Fruit fly (Drosophila melanogaster) whole organism, embryonic: ENCODE data around the gene anox.
A peak's percentile ranks its signal among the peaks of the same experiment; 100 is the strongest.

ENCODE experiments used
- CG10565 ChIP-seq: fragments of 200-800 bp; sonication (Bioruptor generic); optimal IDR thresholded peaks from 3 replicates; lab custom pipeline; 2016; ENCODE audit warnings: missing biosample characterization, mild to moderate bottlenecking, missing genetic modification characterization
- CG10979 ChIP-seq: fragments of 200-800 bp; sonication (Bioruptor generic); optimal IDR thresholded peaks from 2 replicates; lab custom pipeline; 2018; ENCODE audit warnings: missing biosample characterization, mild to moderate bottlenecking, missing genetic modification characterization, moderate library complexity
- CG12104 ChIP-seq: fragments of 200-800 bp; sonication (Bioruptor generic); optimal IDR thresholded peaks from 3 replicates; lab custom pipeline; 2016; ENCODE audit warnings: missing biosample characterization, missing genetic modification characterization
- CG13424 ChIP-seq: fragments of 200-800 bp; sonication (Bioruptor generic); optimal IDR thresholded peaks from 2 replicates; lab custom pipeline; 2019; ENCODE audit warnings: missing biosample characterization, mild to moderate bottlenecking, missing genetic modification characterization, moderate library complexity
- CG13775 ChIP-seq: fragments of 200-800 bp; sonication (Bioruptor generic); optimal IDR thresholded peaks from 3 replicates; lab custom pipeline; 2017; ENCODE audit warnings: missing biosample characterization, mild to moderate bottlenecking, missing genetic modification characterization
- CG1647 ChIP-seq: fragments of 200-800 bp; sonication (Bioruptor generic); optimal IDR thresholded peaks from 3 replicates; lab custom pipeline; 2016; ENCODE audit warnings: missing biosample characterization, missing genetic modification characterization
- CG16813 ChIP-seq: fragments of 200-800 bp; sonication (Bioruptor generic); IDR thresholded peaks from 3 replicates; pipeline ENCODE4 v1.3.6; 2022; ENCODE audit warnings: missing biosample characterization, missing genetic modification characterization; ENCODE audit not compliant: partially characterized antibody
- CG17186 ChIP-seq: fragments of 200-800 bp; sonication (Bioruptor generic); optimal IDR thresholded peaks from 3 replicates; lab custom pipeline; 2017; ENCODE audit warnings: missing biosample characterization, missing genetic modification reagents, missing genetic modification characterization
- CG17359 ChIP-seq: fragments of 200-800 bp; sonication (Bioruptor generic); optimal IDR thresholded peaks from 3 replicates; lab custom pipeline; 2018; ENCODE audit warnings: missing biosample characterization, mild to moderate bottlenecking, missing genetic modification characterization, moderate library complexity
- CG17385 ChIP-seq: fragments of 200-800 bp; sonication (Bioruptor generic); optimal IDR thresholded peaks from 3 replicates; lab custom pipeline; 2018; ENCODE audit warnings: missing biosample characterization, mild to moderate bottlenecking, missing genetic modification characterization
- CG2202 ChIP-seq: fragments of 200-800 bp; sonication (Bioruptor generic); optimal IDR thresholded peaks from 2 replicates; lab custom pipeline; 2018; ENCODE audit warnings: missing biosample characterization, mild to moderate bottlenecking, missing genetic modification characterization
- CG4854 ChIP-seq: fragments of 200-800 bp; sonication (Bioruptor generic); optimal IDR thresholded peaks from 2 replicates; lab custom pipeline; 2016; ENCODE audit warnings: missing biosample characterization, missing genetic modification characterization, inconsistent platforms
- CG5245 ChIP-seq: fragments of 200-800 bp; sonication (Bioruptor generic); optimal IDR thresholded peaks from 3 replicates; lab custom pipeline; 2016; ENCODE audit warnings: missing biosample characterization, missing genetic modification characterization
- CG7357 ChIP-seq: fragments of 200-800 bp; sonication (Bioruptor generic); IDR thresholded peaks from 3 replicates; pipeline ENCODE4 v1.3.6; 2022; ENCODE audit warnings: missing biosample characterization, missing genetic modification characterization
- CG7928 ChIP-seq: fragments of 200-800 bp; sonication (Bioruptor generic); optimal IDR thresholded peaks from 2 replicates; lab custom pipeline; 2017; ENCODE audit warnings: missing biosample characterization, mild to moderate bottlenecking, missing genetic modification characterization
- CG8290 ChIP-seq, 3 experiments: fragments of 200-800 bp; sonication (Bioruptor generic); optimal IDR thresholded peaks; 2 replicates each; lab custom pipeline; 2016 to 2019; ENCODE audit warnings: missing biosample characterization in 3 of 3, missing genetic modification characterization in 3 of 3, mild to moderate bottlenecking in 2 of 3, moderate library complexity in 1 of 3
- CG9437 ChIP-seq: fragments of 200-800 bp; sonication (Bioruptor generic); optimal IDR thresholded peaks from 2 replicates; lab custom pipeline; 2018; ENCODE audit warnings: missing biosample characterization, mild to moderate bottlenecking, missing genetic modification characterization
- CG9727 ChIP-seq: fragments of 200-800 bp; sonication (Bioruptor generic); optimal IDR thresholded peaks from 3 replicates; lab custom pipeline; 2017; ENCODE audit warnings: missing biosample characterization, mild to moderate bottlenecking, missing genetic modification characterization
- CG9797 ChIP-seq: fragments of 200-800 bp; sonication (Bioruptor generic); optimal IDR thresholded peaks from 3 replicates; lab custom pipeline; 2018; ENCODE audit warnings: missing biosample characterization, mild to moderate bottlenecking, missing genetic modification characterization
- Dp ChIP-seq: fragments of 200-800 bp; sonication (Bioruptor generic); optimal IDR thresholded peaks from 2 replicates; lab custom pipeline; 2018; ENCODE audit warnings: missing biosample characterization, mild to moderate bottlenecking, missing genetic modification characterization, moderate library complexity
- Ets65A ChIP-seq: fragments of 200-800 bp; sonication (Bioruptor generic); peaks from one replicate; lab custom pipeline; 2016; ENCODE audit warnings: missing biosample characterization, missing genetic modification characterization
- Gug ChIP-seq: fragments of 200-800 bp; sonication (Bioruptor generic); IDR thresholded peaks from 4 replicates; pipeline ENCODE4 v1.3.6; 2022; ENCODE audit warnings: missing biosample characterization, missing genetic modification characterization
- Jarid2 ChIP-seq: fragments of 200-800 bp; sonication (Bioruptor generic); optimal IDR thresholded peaks from 3 replicates; lab custom pipeline; 2017; ENCODE audit warnings: mild to moderate bottlenecking, missing biosample characterization, missing genetic modification reagents, missing genetic modification characterization
- Lhr ChIP-seq: fragments of 200-800 bp; sonication (Bioruptor generic); optimal IDR thresholded peaks from 3 replicates; lab custom pipeline; 2017; ENCODE audit warnings: mild to moderate bottlenecking, missing biosample characterization, missing genetic modification reagents, missing genetic modification characterization
- MESR4 ChIP-seq: fragments of 200-800 bp; sonication (Bioruptor generic); optimal IDR thresholded peaks from 2 replicates; lab custom pipeline; 2018; ENCODE audit warnings: missing biosample characterization, mild to moderate bottlenecking, missing genetic modification characterization, moderate library complexity
- Nf-YC ChIP-seq: fragments of 200-800 bp; optimal IDR thresholded peaks from 3 replicates; lab custom pipeline; 2019; ENCODE audit warnings: missing biosample characterization, mild to moderate bottlenecking, missing genetic modification characterization, moderate library complexity
- Ravus ChIP-seq: fragments of 200-800 bp; sonication (Bioruptor generic); IDR thresholded peaks from 2 replicates; pipeline ENCODE4 v1.3.6; 2022; ENCODE audit warnings: missing biosample characterization, missing genetic modification characterization
- Scr ChIP-seq: fragments of 200-800 bp; sonication (Bioruptor generic); IDR thresholded peaks from 2 replicates; pipeline ENCODE4 v1.3.6; 2022; ENCODE audit warnings: missing biosample characterization, missing genetic modification characterization; ENCODE audit not compliant: partially characterized antibody
- Sry-δ ChIP-seq: fragments of 200-800 bp; sonication (Bioruptor generic); optimal IDR thresholded peaks from 2 replicates; lab custom pipeline; 2016; ENCODE audit warnings: missing biosample characterization, missing genetic modification characterization
- Ssrp ChIP-seq: fragments of 200-800 bp; sonication (Bioruptor generic); optimal IDR thresholded peaks from 2 replicates; lab custom pipeline; 2018; ENCODE audit warnings: missing biosample characterization, mild to moderate bottlenecking, missing genetic modification characterization, moderate library complexity
- Xbp1 ChIP-seq: fragments of 200-800 bp; sonication (Bioruptor generic); optimal IDR thresholded peaks from 3 replicates; lab custom pipeline; 2016; ENCODE audit warnings: missing biosample characterization, mild to moderate bottlenecking, missing genetic modification characterization
- ac ChIP-seq: fragments of 200-800 bp; sonication (Bioruptor generic); optimal IDR thresholded peaks from 3 replicates; lab custom pipeline; 2017; ENCODE audit warnings: missing biosample characterization, mild to moderate bottlenecking, missing genetic modification characterization
- bcd ChIP-seq: fragments of 200-800 bp; sonication (Bioruptor generic); optimal IDR thresholded peaks from 2 replicates; lab custom pipeline; 2017; ENCODE audit warnings: missing biosample characterization, mild to moderate bottlenecking, missing genetic modification characterization
- br ChIP-seq: fragments of >200 bp; optimal IDR thresholded peaks from 2 replicates; lab custom pipeline; 2017
- ci ChIP-seq: fragments of 200-800 bp; sonication (Bioruptor generic); IDR thresholded peaks from 3 replicates; pipeline ENCODE4 v1.3.6; 2022; ENCODE audit warnings: missing biosample characterization, missing genetic modification characterization
- da ChIP-seq: fragments of 200-800 bp; sonication (Bioruptor generic); optimal IDR thresholded peaks from 2 replicates; lab custom pipeline; 2016; ENCODE audit warnings: missing biosample characterization, missing genetic modification characterization
- danr ChIP-seq: fragments of 200-800 bp; sonication (Bioruptor generic); IDR thresholded peaks from 2 replicates; pipeline ENCODE4 v1.3.6; 2022; ENCODE audit warnings: missing biosample characterization, missing genetic modification characterization
- gro ChIP-seq: fragments of 200-800 bp; sonication (Bioruptor generic); optimal IDR thresholded peaks from 2 replicates; lab custom pipeline; 2016; ENCODE audit warnings: missing biosample characterization, missing genetic modification characterization
- gsb ChIP-seq: fragments of 200-800 bp; sonication (Bioruptor generic); IDR thresholded peaks from 2 replicates; pipeline ENCODE4 v1.3.6; 2022; ENCODE audit warnings: missing biosample characterization, missing genetic modification characterization
- insv ChIP-seq, 2 experiments: fragments of 200-800 bp; sonication (Bioruptor generic); optimal IDR thresholded peaks; 3 replicates each; lab custom pipeline; 2016 to 2018; ENCODE audit warnings: missing biosample characterization in 2 of 2, missing genetic modification characterization in 2 of 2
- nau ChIP-seq: fragments of 200-800 bp; sonication (Bioruptor generic); optimal IDR thresholded peaks from 3 replicates; lab custom pipeline; 2017; ENCODE audit warnings: missing biosample characterization, mild to moderate bottlenecking, missing genetic modification characterization, missing genetic modification reagents
- pfk ChIP-seq: fragments of 200-800 bp; sonication (Bioruptor generic); optimal IDR thresholded peaks from 2 replicates; lab custom pipeline; 2018; ENCODE audit warnings: missing biosample characterization, mild to moderate bottlenecking, missing genetic modification characterization, moderate library complexity
- pzg ChIP-seq: fragments of 200-800 bp; sonication (Bioruptor generic); optimal IDR thresholded peaks from 3 replicates; lab custom pipeline; 2018; ENCODE audit warnings: missing biosample characterization, mild to moderate bottlenecking, missing genetic modification characterization, moderate library complexity
- slp2 ChIP-seq: fragments of 200-800 bp; sonication (Bioruptor generic); optimal IDR thresholded peaks from 2 replicates; lab custom pipeline; 2016; ENCODE audit warnings: missing biosample characterization, missing genetic modification characterization
- stwl ChIP-seq: fragments of 200-800 bp; sonication (Bioruptor generic); optimal IDR thresholded peaks from 3 replicates; lab custom pipeline; 2018; ENCODE audit warnings: missing biosample characterization, mild to moderate bottlenecking, missing genetic modification characterization, moderate library complexity
- tgo ChIP-seq: fragments of 200-800 bp; sonication (Bioruptor generic); IDR thresholded peaks from 3 replicates; pipeline ENCODE4 v1.3.6; 2022; ENCODE audit warnings: missing biosample characterization, missing genetic modification characterization
- tll ChIP-seq, 2 experiments: fragments of 200-800 bp in 1 of 2; fragments of >200 bp in 1 of 2; sonication (Bioruptor generic) in 1 of 2; optimal IDR thresholded peaks; 2 replicates each; lab custom pipeline; 2017 to 2019; ENCODE audit warnings: missing biosample characterization in 2 of 2, missing genetic modification characterization in 2 of 2, mild to moderate bottlenecking in 1 of 2, moderate library complexity in 1 of 2
- vnd ChIP-seq: fragments of 200-800 bp; sonication (Bioruptor generic); IDR thresholded peaks from 3 replicates; pipeline ENCODE4 v1.3.6; 2022; ENCODE audit warnings: missing biosample characterization, missing genetic modification characterization; ENCODE audit not compliant: partially characterized antibody
- yki ChIP-seq: fragments of >200 bp; optimal IDR thresholded peaks from 3 replicates; lab custom pipeline; 2018

The anox gene

dm6 chrX:21357810-21358671, 38.9 kb upstream of the anox start, which contains the start of gene Septin1 (continued):
- TF ChIP-seq ac (GFP tag; lab: Kevin White, UChicago) (no peak), MESR4 (peak; percentile 54), Jarid2 (peak; percentile 66), CG4854 (GFP tag; lab: Kevin White, UChicago) (no peak), Ets65A (no peak), slp2 (GFP tag; lab: Kevin White, UChicago) (no peak), gro (GFP tag; lab: Kevin White, UChicago) (no peak), Ravus (no peak), br (lab: Kevin White, UChicago) (no peak), CG5245 (GFP tag; lab: Kevin White, UChicago) (no peak), CG17385 (GFP tag; lab: Kevin White, UChicago) (no peak), vnd (GFP tag; lab: Robert Waterston, UW) (no peak), danr (GFP tag; lab: Robert Waterston, UW) (no peak), CG9437 (peak; percentile 46), CG8290 (GFP tag; optimal IDR thresholded peaks at IDR 0.05; lab: Kevin White, UChicago) (peak; percentile 11), CG8290 (tag; optimal IDR thresholded peaks at IDR 0.05; lab: Kevin White, UChicago) (no peak), CG12104 (GFP tag; lab: Kevin White, UChicago) (no peak), CG17359 (tag; lab: Kevin White, UChicago) (no peak), CG9727 (no peak), yki (no peak), CG2202 (tag; lab: Kevin White, UChicago) (no peak), ci (no peak), nau (GFP tag; lab: Kevin White, UChicago) (no peak), insv (GFP tag; optimal IDR thresholded peaks at IDR 0.05; lab: Kevin White, UChicago) (peak in 1 of 2 experiments; percentile 42), CG13424 (tag; lab: Kevin White, UChicago) (no peak), CG7928 (no peak), tgo (GFP tag; lab: Robert Waterston, UW) (no peak), CG1647 (no peak), Scr (GFP tag; lab: Robert Waterston, UW) (no peak), CG10979 (no peak), Nf-YC (tag; lab: Kevin White, UChicago) (peak; percentile 10), Lhr (GFP tag; lab: Kevin White, UChicago) (peak; percentile 86), CG13775 (GFP tag; lab: Kevin White, UChicago) (no peak), pfk (GFP tag; lab: Kevin White, UChicago) (no peak), bcd (GFP tag; lab: Kevin White, UChicago) (no peak), CG7357 (GFP tag; lab: Robert Waterston, UW) (no peak), Xbp1 (GFP tag; lab: Kevin White, UChicago) (no peak), pzg (GFP tag; lab: Kevin White, UChicago) (peak; percentile 77), CG16813 (GFP tag; lab: Robert Waterston, UW) (no peak), gsb (GFP tag; lab: Robert Waterston, UW) (no peak), stwl (tag; lab: Kevin White, UChicago) (peak; percentile 28), CG9797 (GFP tag; lab: Kevin White, UChicago) (peak; percentile 94), Dp (GFP tag; lab: Kevin White, UChicago) (peak; percentile 78), Gug (GFP tag; lab: Robert Waterston, UW) (no peak), da (no peak), CG17186 (GFP tag; lab: Kevin White, UChicago) (no peak), tll (GFP tag; optimal IDR thresholded peaks at IDR 0.05; lab: Kevin White, UChicago) (no peak), Ssrp (tag; lab: Kevin White, UChicago) (no peak), Sry-δ (GFP tag; lab: Kevin White, UChicago) (no peak), CG10565 (GFP tag; lab: Kevin White, UChicago) (no peak)
